Worm (Caenorhabditis elegans) whole organism, L3 larva: ENCODE results near the gene H08J19.1.

ENCODE experiments used
- R02D3.7 ChIP-seq: fragments of 150-350 bp; optimal IDR thresholded peaks from 2 replicates; lab custom pipeline; 2014; ENCODE audit warnings: missing biosample characterization, missing genetic modification characterization
- ama-1 ChIP-seq: fragments of 150-350 bp; optimal IDR thresholded peaks from 2 replicates; lab custom pipeline; 2018
- ceh-16 ChIP-seq: sonication (generic microtip); optimal IDR thresholded peaks from 2 replicates; lab custom pipeline; 2017; ENCODE audit warnings: missing biosample characterization, missing genetic modification characterization
- ceh-82 ChIP-seq: fragments of 150-350 bp; optimal IDR thresholded peaks from 2 replicates; lab custom pipeline; 2014; ENCODE audit warnings: missing biosample characterization, missing genetic modification characterization
- ceh-9 ChIP-seq: sonication (generic microtip); optimal IDR thresholded peaks from 2 replicates; lab custom pipeline; 2018; ENCODE audit warnings: missing biosample characterization, missing genetic modification characterization
- daf-12 ChIP-seq: fragments of 150-350 bp; optimal IDR thresholded peaks from 2 replicates; lab custom pipeline; 2014; ENCODE audit warnings: missing biosample characterization, missing genetic modification reagents, missing genetic modification characterization
- egl-27 ChIP-seq: sonication (generic microtip); optimal IDR thresholded peaks from 4 replicates; lab custom pipeline; 2017; ENCODE audit warnings: missing biosample characterization, missing genetic modification reagents, missing genetic modification characterization
- egl-5 ChIP-seq: fragments of 150-350 bp; optimal IDR thresholded peaks from 2 replicates; lab custom pipeline; 2017; ENCODE audit warnings: missing biosample characterization, missing genetic modification reagents, missing genetic modification characterization, inconsistent platforms
- elt-1 ChIP-seq: fragments of 150-350 bp; optimal IDR thresholded peaks from 2 replicates; lab custom pipeline; 2014; ENCODE audit warnings: missing biosample characterization, missing genetic modification characterization
- elt-2 ChIP-seq: sonication (generic microtip); optimal IDR thresholded peaks from 2 replicates; lab custom pipeline; 2016; ENCODE audit warnings: missing genetic modification reagents, mild to moderate bottlenecking, missing genetic modification characterization, missing compliant biosample characterization
- elt-3 ChIP-seq, 3 experiments: fragments of 150-350 bp in 1 of 3; sonication (generic microtip) in 2 of 3; optimal IDR thresholded peaks; 2 replicates in 2 of 3; 4 replicates in 1 of 3; lab custom pipeline; 2014 to 2017; ENCODE audit warnings: missing biosample characterization in 3 of 3, missing genetic modification characterization in 3 of 3
- eor-1 ChIP-seq, 2 experiments: fragments of 150-350 bp; optimal IDR thresholded peaks; 2 replicates each; lab custom pipeline; 2014 to 2018; ENCODE audit warnings: missing biosample characterization in 2 of 2, missing genetic modification characterization in 2 of 2
- fkh-10 ChIP-seq: sonication (generic microtip); optimal IDR thresholded peaks from 2 replicates; lab custom pipeline; 2017; ENCODE audit warnings: missing biosample characterization, missing genetic modification reagents, missing genetic modification characterization
- fkh-2 ChIP-seq: fragments of 150-350 bp; optimal IDR thresholded peaks from 2 replicates; lab custom pipeline; 2014; ENCODE audit warnings: missing biosample characterization, missing genetic modification reagents, missing genetic modification characterization
- hmg-11 ChIP-seq: sonication (generic microtip); optimal IDR thresholded peaks from 2 replicates; lab custom pipeline; 2016; ENCODE audit warnings: missing genetic modification characterization, missing compliant biosample characterization
- jun-1 ChIP-seq: fragments of 150-350 bp; optimal IDR thresholded peaks from 2 replicates; lab custom pipeline; 2014; ENCODE audit warnings: missing biosample characterization, missing genetic modification reagents, missing genetic modification characterization
- lin-39 ChIP-seq: fragments of 150-350 bp; optimal IDR thresholded peaks from 2 replicates; lab custom pipeline; 2018; ENCODE audit warnings: missing biosample characterization, missing genetic modification reagents, missing genetic modification characterization
- lsy-12 ChIP-seq: sonication (generic microtip); optimal IDR thresholded peaks from 2 replicates; lab custom pipeline; 2016; ENCODE audit warnings: mild to moderate bottlenecking, missing genetic modification characterization, missing compliant biosample characterization
- mdl-1 ChIP-seq: fragments of 150-350 bp; optimal IDR thresholded peaks from 2 replicates; lab custom pipeline; 2014; ENCODE audit warnings: missing biosample characterization, missing genetic modification characterization
- nfya-1 ChIP-seq: sonication (generic microtip); optimal IDR thresholded peaks from 2 replicates; lab custom pipeline; 2017; ENCODE audit warnings: missing genetic modification characterization, mild to moderate bottlenecking, missing compliant biosample characterization, antibody characterized with exemption, moderate library complexity; ENCODE audit not compliant: insufficient read depth
- nhr-11 ChIP-seq: fragments of 150-350 bp; optimal IDR thresholded peaks from 2 replicates; lab custom pipeline; 2014; ENCODE audit warnings: missing biosample characterization, missing genetic modification characterization
- nhr-23 ChIP-seq: fragments of 150-350 bp; optimal IDR thresholded peaks from 2 replicates; lab custom pipeline; 2014; ENCODE audit warnings: missing biosample characterization, missing genetic modification reagents, missing genetic modification characterization
- nhr-237 ChIP-seq: fragments of 150-350 bp; optimal IDR thresholded peaks from 2 replicates; lab custom pipeline; 2014; ENCODE audit warnings: missing biosample characterization, missing genetic modification characterization
- nhr-25 ChIP-seq: sonication (generic microtip); optimal IDR thresholded peaks from 2 replicates; lab custom pipeline; 2017; ENCODE audit warnings: missing biosample characterization, missing genetic modification characterization
- nhr-28 ChIP-seq: fragments of 150-350 bp; optimal IDR thresholded peaks from 2 replicates; lab custom pipeline; 2014; ENCODE audit warnings: missing biosample characterization, missing genetic modification characterization
- nhr-43 ChIP-seq: sonication (generic microtip); optimal IDR thresholded peaks from 2 replicates; lab custom pipeline; 2016; ENCODE audit warnings: mild to moderate bottlenecking, missing genetic modification characterization, missing compliant biosample characterization; ENCODE audit not compliant: poor library complexity, severe bottlenecking
- nhr-77 ChIP-seq: fragments of 150-350 bp; optimal IDR thresholded peaks from 2 replicates; lab custom pipeline; 2014; ENCODE audit warnings: missing biosample characterization, missing genetic modification characterization
- pha-4 ChIP-seq: fragments of 150-350 bp; optimal IDR thresholded peaks from 2 replicates; lab custom pipeline; 2014; ENCODE audit warnings: missing biosample characterization, missing genetic modification reagents, missing genetic modification characterization
- pqm-1 ChIP-seq: fragments of 150-350 bp; optimal IDR thresholded peaks from 2 replicates; lab custom pipeline; 2017; ENCODE audit warnings: missing biosample characterization, missing genetic modification characterization, inconsistent platforms
- snpc-4 ChIP-seq: fragments of 150-350 bp; optimal IDR thresholded peaks from 2 replicates; lab custom pipeline; 2014; ENCODE audit warnings: missing biosample characterization, missing genetic modification characterization
- tbx-2 ChIP-seq: sonication (generic microtip); optimal IDR thresholded peaks from 2 replicates; lab custom pipeline; 2016; ENCODE audit warnings: mild to moderate bottlenecking, missing genetic modification characterization, missing compliant biosample characterization
- unc-62 ChIP-seq: fragments of 150-350 bp; sonication (generic microtip); optimal IDR thresholded peaks from 4 replicates; lab custom pipeline; 2014; ENCODE audit warnings: missing biosample characterization, missing genetic modification reagents, missing genetic modification characterization
- zag-1 ChIP-seq: fragments of 150-350 bp; optimal IDR thresholded peaks from 2 replicates; lab custom pipeline; 2014; ENCODE audit warnings: missing biosample characterization, missing genetic modification characterization
- ztf-4 ChIP-seq: fragments of 150-350 bp; optimal IDR thresholded peaks from 2 replicates; lab custom pipeline; 2014; ENCODE audit warnings: missing biosample characterization, missing genetic modification characterization

H08J19.1 gene

ce11 chrX:15627814-15628213 is 14.9 kb upstream of the H08J19.1 start:
- TF ChIP-seq lin-39 = peak; percentile 36
- TF ChIP-seq daf-12 = no peak

DNA sequence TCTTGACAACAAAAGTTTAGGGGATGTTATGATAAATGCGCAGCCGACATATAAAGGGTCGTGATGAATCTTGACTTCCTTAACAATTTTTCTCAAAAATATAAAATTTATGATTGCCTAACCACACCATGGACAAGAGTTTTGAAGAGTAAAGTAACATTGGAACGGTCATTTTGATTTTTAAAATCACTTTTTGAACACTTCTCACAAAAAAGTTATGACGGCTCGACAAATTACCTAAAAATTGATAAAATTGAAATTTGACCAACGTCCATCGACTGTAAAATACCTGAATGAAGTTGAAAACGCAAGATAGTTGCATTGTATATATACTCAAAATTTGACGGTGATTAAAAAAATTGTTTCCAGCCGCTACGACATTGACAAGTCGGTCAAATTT is 13.8 kb upstream of the H08J19.1 start:
- TF ChIP-seq nhr-77 = no peak
- TF ChIP-seq unc-62 (GFP tag; lab: Kevin White, UChicago) = no peak
- TF ChIP-seq tbx-2 (tag; lab: Kevin White, UChicago) = no peak
- TF ChIP-seq nhr-43 = no peak
- TF ChIP-seq mdl-1 (tag; lab: Kevin White, UChicago) = no peak
- no peak for TF ChIP-seq pqm-1
- no peak for TF ChIP-seq lin-39
- TF ChIP-seq fkh-2 (tag; lab: Kevin White, UChicago) = no peak
- no peak for TF ChIP-seq nhr-28 (tag; lab: Kevin White, UChicago)

DNA sequence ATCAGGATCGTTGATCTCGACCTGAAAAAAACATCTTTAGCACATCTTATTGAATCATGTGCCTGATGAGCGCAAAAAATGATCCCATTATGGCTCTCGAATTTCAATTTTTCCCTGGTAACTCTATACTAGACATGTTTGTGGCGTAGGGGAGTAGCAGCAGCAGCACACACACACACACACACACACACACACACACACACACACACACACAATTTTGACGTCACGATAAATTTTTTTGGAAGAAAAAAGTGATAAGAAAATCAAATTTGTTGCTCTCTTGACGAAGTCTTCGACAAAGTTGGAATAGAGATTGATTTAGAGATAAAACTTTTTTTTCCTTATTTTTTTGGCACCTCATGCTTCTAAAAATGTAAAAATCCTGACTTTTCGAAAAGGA is 13.1 kb upstream of the H08J19.1 start:
- TF ChIP-seq elt-3 (tag; optimal IDR thresholded peaks at IDR 0.05; lab: Kevin White, UChicago) (no peak), lsy-12 (tag; lab: Kevin White, UChicago) (no peak), ceh-82 (tag; lab: Kevin White, UChicago) (no peak), ztf-4 (tag; lab: Kevin White, UChicago) (no peak), pqm-1 (peak; percentile 16), nfya-1 (tag; lab: Kevin White, UChicago) (peak; percentile 18), nhr-11 (tag; lab: Kevin White, UChicago) (no peak), nhr-43 (no peak), elt-2 (tag; lab: Kevin White, UChicago) (peak; percentile 60)

ce11 chrX:15630340-15630739 is 12.4 kb upstream of the H08J19.1 start, which contains the start of gene K09E9.4:
Gene K09E9.4 (minus strand): TSS chrX:15630440.
- peak in 1 of 2 experiments; percentile 42 for TF ChIP-seq eor-1 (tag; optimal IDR thresholded peaks at IDR 0.05; lab: Kevin White, UChicago)
- TF ChIP-seq fkh-10 (GFP tag; lab: Kevin White, UChicago) = no peak
- TF ChIP-seq ztf-4 (tag; lab: Kevin White, UChicago) = no peak
- TF ChIP-seq pha-4 (tag; lab: Kevin White, UChicago) = no peak
- TF ChIP-seq, all 47 proteins: peak for 1

DNA sequence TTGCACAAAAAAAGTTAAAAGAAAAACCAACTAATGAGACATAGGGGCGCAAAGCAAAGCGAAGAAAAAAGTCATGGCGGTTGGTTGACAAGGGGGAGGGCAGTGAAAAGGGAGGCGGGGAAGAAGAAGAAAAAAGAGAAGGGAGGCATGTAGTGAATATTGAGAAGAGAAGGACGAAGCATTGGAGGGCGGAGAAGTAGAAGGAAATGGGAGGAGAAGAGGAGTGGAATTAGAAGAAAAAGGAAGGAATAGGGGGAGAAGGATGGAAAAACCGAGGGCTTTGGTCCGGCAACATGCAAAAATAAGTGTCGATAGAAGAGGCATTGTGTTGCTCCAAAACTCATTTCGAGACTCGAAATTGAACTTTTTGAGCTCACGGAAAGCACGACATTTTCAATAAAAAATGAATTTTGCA is 11.9 kb upstream of the H08J19.1 start:
- no peak for TF ChIP-seq nhr-237 (tag; lab: Kevin White, UChicago)
- TF ChIP-seq jun-1 = no peak
- TF ChIP-seq ceh-16 (tag; lab: Kevin White, UChicago) = no peak
- peak; percentile 7 for TF ChIP-seq ama-1 (lab: Kevin White, UChicago)
- TF ChIP-seq snpc-4 (tag; lab: Kevin White, UChicago) = peak; percentile 56
- TF ChIP-seq nhr-25 (tag; lab: Kevin White, UChicago) = peak; percentile 37
- peak; percentile 33 for TF ChIP-seq fkh-10 (GFP tag; lab: Kevin White, UChicago)
- TF ChIP-seq pha-4 (tag; lab: Kevin White, UChicago) = no peak
- TF ChIP-seq zag-1 (tag; lab: Kevin White, UChicago) = no peak
- no peak for TF ChIP-seq ceh-9 (tag; lab: Kevin White, UChicago)
- TF ChIP-seq hmg-11 = peak; percentile 75
- peak; percentile 31 for TF ChIP-seq nhr-23 (tag; lab: Kevin White, UChicago)
- TF ChIP-seq nfya-1 (tag; lab: Kevin White, UChicago) = peak; percentile 70
- peak; percentile 85 for TF ChIP-seq lin-39

- TF ChIP-seq R02D3.7 = no peak
- TF ChIP-seq nfya-1 (tag; lab: Kevin White, UChicago) = peak; percentile 50
- no peak for TF ChIP-seq snpc-4 (tag; lab: Kevin White, UChicago)
- peak; percentile 20 for TF ChIP-seq egl-5 (tag; lab: Kevin White, UChicago)
- TF ChIP-seq elt-1 = peak; percentile 17
- TF ChIP-seq tbx-2 (tag; lab: Kevin White, UChicago) = no peak
- TF ChIP-seq egl-27 (tag; lab: Kevin White, UChicago) = no peak
- TF ChIP-seq fkh-10 (GFP tag; lab: Kevin White, UChicago) = peak; percentile 77
- TF ChIP-seq, all 47 proteins: peak for 4
Observed at ce11 chrX:15633964-15634363, 8.8 kb upstream of the H08J19.1 start.
